Fruit fly (Drosophila melanogaster) whole organism, pupa: ENCODE results near the gene c12.2.

Source experiments
- CG10348 ChIP-seq: fragments of 200-800 bp; sonication (Bioruptor generic); IDR thresholded peaks from 2 replicates; pipeline ENCODE4 v1.3.6; 2022; ENCODE audit warnings: missing biosample characterization, missing genetic modification characterization
- CG12605 ChIP-seq: fragments of 200-800 bp; sonication (Bioruptor generic); IDR thresholded peaks from 2 replicates; pipeline ENCODE4 v1.3.6; 2022; ENCODE audit warnings: missing biosample characterization, missing genetic modification characterization
- CG13204 ChIP-seq: fragments of 200-800 bp; sonication (Bioruptor generic); optimal IDR thresholded peaks from 2 replicates; lab custom pipeline; 2018; ENCODE audit warnings: missing biosample characterization, mild to moderate bottlenecking, missing genetic modification characterization, moderate library complexity
- CG14655 ChIP-seq: fragments of 200-800 bp; sonication (Bioruptor generic); optimal IDR thresholded peaks from 3 replicates; lab custom pipeline; 2017; ENCODE audit warnings: mild to moderate bottlenecking, missing biosample characterization, missing genetic modification reagents, missing genetic modification characterization
- CG15710 ChIP-seq: fragments of 200-800 bp; sonication (Bioruptor generic); optimal IDR thresholded peaks from 2 replicates; lab custom pipeline; 2018; ENCODE audit warnings: missing biosample characterization, mild to moderate bottlenecking, missing genetic modification characterization, moderate library complexity
- CG17806 ChIP-seq: fragments of 200-800 bp; sonication (Bioruptor generic); optimal IDR thresholded peaks from 2 replicates; lab custom pipeline; 2018; ENCODE audit warnings: missing biosample characterization, mild to moderate bottlenecking, missing genetic modification characterization, moderate library complexity
- CG32121 ChIP-seq: fragments of 200-800 bp; sonication (Bioruptor generic); IDR thresholded peaks from 2 replicates; pipeline ENCODE4 v1.3.6; 2022; ENCODE audit warnings: missing biosample characterization, missing genetic modification characterization
- CG34367 ChIP-seq: fragments of 200-800 bp; sonication (Bioruptor generic); optimal IDR thresholded peaks from 2 replicates; lab custom pipeline; 2018; ENCODE audit warnings: missing biosample characterization, mild to moderate bottlenecking, missing genetic modification characterization
- CG4496 ChIP-seq: fragments of 200-800 bp; sonication (Bioruptor generic); IDR thresholded peaks from 3 replicates; pipeline ENCODE4 v1.3.6; 2022; ENCODE audit warnings: missing biosample characterization, missing genetic modification characterization
- CG8159 ChIP-seq: fragments of 200-800 bp; sonication (Bioruptor generic); optimal IDR thresholded peaks from 3 replicates; lab custom pipeline; 2018; ENCODE audit warnings: missing biosample characterization, mild to moderate bottlenecking, missing genetic modification characterization, moderate library complexity
- CG8301 ChIP-seq: fragments of 200-800 bp; sonication (Bioruptor generic); optimal IDR thresholded peaks from 2 replicates; lab custom pipeline; 2018; ENCODE audit warnings: missing biosample characterization, mild to moderate bottlenecking, missing genetic modification characterization
- CG9948 ChIP-seq: fragments of 200-800 bp; sonication (Bioruptor generic); optimal IDR thresholded peaks from 2 replicates; lab custom pipeline; 2018; ENCODE audit warnings: missing biosample characterization, mild to moderate bottlenecking, missing genetic modification characterization, moderate library complexity
- D1 ChIP-seq: fragments of 200-800 bp; sonication (Bioruptor generic); optimal IDR thresholded peaks from 2 replicates; lab custom pipeline; 2018; ENCODE audit warnings: missing biosample characterization, mild to moderate bottlenecking, missing genetic modification characterization, moderate library complexity
- EcR ChIP-seq: fragments of 200-800 bp; sonication (Bioruptor generic); optimal IDR thresholded peaks from 3 replicates; lab custom pipeline; 2019; ENCODE audit warnings: missing biosample characterization, missing genetic modification characterization, mild to moderate bottlenecking, moderate library complexity, missing genetic modification reagents
- Ets98B ChIP-seq: fragments of 200-800 bp; sonication (Bioruptor generic); IDR thresholded peaks from 2 replicates; pipeline ENCODE4 v1.3.6; 2022; ENCODE audit warnings: missing biosample characterization, missing genetic modification characterization
- Pif1A ChIP-seq: fragments of 200-800 bp; sonication (Bioruptor generic); optimal IDR thresholded peaks from 3 replicates; lab custom pipeline; 2016; ENCODE audit warnings: missing biosample characterization, missing genetic modification characterization
- Pif1B ChIP-seq: fragments of 200-800 bp; sonication (Bioruptor generic); optimal IDR thresholded peaks from 3 replicates; lab custom pipeline; 2016; ENCODE audit warnings: missing biosample characterization, missing genetic modification characterization
- Snoo ChIP-seq: fragments of 200-800 bp; sonication (Bioruptor generic); optimal IDR thresholded peaks from 3 replicates; lab custom pipeline; 2017; ENCODE audit warnings: missing biosample characterization, mild to moderate bottlenecking, missing genetic modification characterization, inconsistent platforms
- fd96Ca ChIP-seq: fragments of 200-800 bp; sonication (Bioruptor generic); IDR thresholded peaks from 3 replicates; pipeline ENCODE4 v1.3.6; 2022; ENCODE audit warnings: missing biosample characterization, missing genetic modification characterization
- gl ChIP-seq: fragments of 200-800 bp; sonication (Bioruptor generic); optimal IDR thresholded peaks from 2 replicates; lab custom pipeline; 2018; ENCODE audit warnings: missing biosample characterization, mild to moderate bottlenecking, missing genetic modification characterization
- rn ChIP-seq: fragments of 200-800 bp; sonication (Bioruptor generic); IDR thresholded peaks from 2 replicates; pipeline ENCODE4 v1.3.6; 2022; ENCODE audit warnings: missing biosample characterization, missing genetic modification characterization

Gene c12.2

dm6 chrX:9354773-9355172 lies 35.6 kb downstream of the c12.2 start:
- TF ChIP-seq fd96Ca (GFP tag; lab: Robert Waterston, UW) (0 out of 3 replicates have a peak, but pooled peaks have one; percentile 40), CG32121 (no peak)

- TF ChIP-seq CG13204 (GFP tag; lab: Kevin White, UChicago) (no peak), CG8301 (tag; lab: Kevin White, UChicago) (no peak), CG4496 (no peak), Ets98B (GFP tag; lab: Robert Waterston, UW) (no peak), CG12605 (no peak), CG14655 (no peak), CG10348 (GFP tag; lab: Robert Waterston, UW) (no peak), Pif1A (GFP tag; lab: Kevin White, UChicago) (no peak), CG8159 (tag; lab: Kevin White, UChicago) (no peak), CG34367 (no peak), rn (GFP tag; lab: Robert Waterston, UW) (no peak), Snoo (tag; lab: Kevin White, UChicago) (no peak), CG32121 (no peak), Pif1B (GFP tag; lab: Kevin White, UChicago) (no peak), fd96Ca (GFP tag; lab: Robert Waterston, UW) (no peak), gl (tag; lab: Kevin White, UChicago) (no peak), D1 (no peak), CG15710 (tag; lab: Kevin White, UChicago) (no peak), CG17806 (tag; lab: Kevin White, UChicago) (no peak), EcR (no peak)
Observed at dm6 chrX:9355193-9355995, 36.2 kb downstream of the c12.2 start.

- no peak for TF ChIP-seq CG14655
- TF ChIP-seq CG9948 (tag; lab: Kevin White, UChicago) = no peak
- TF ChIP-seq D1 = no peak
- peak; percentile 21 for TF ChIP-seq Pif1B (GFP tag; lab: Kevin White, UChicago)
- peak; percentile 4 for TF ChIP-seq CG15710 (tag; lab: Kevin White, UChicago)
- no peak for TF ChIP-seq Ets98B (GFP tag; lab: Robert Waterston, UW)
- peak; percentile 15 for TF ChIP-seq gl (tag; lab: Kevin White, UChicago)
- peak; percentile 10; the same call in 1 of the 3 replicates for TF ChIP-seq CG4496
- TF ChIP-seq EcR = peak; percentile 42
Observed at dm6 chrX:9355996-9356708, 37.0 kb downstream of the c12.2 start, which contains the start of the genes Zdhhc8 and BCL7-like. Gene Zdhhc8 (minus strand): TSS chrX:9356227. Gene BCL7-like (plus strand): TSS chrX:9356634.
